Worm (Caenorhabditis elegans) whole organism, L4 larva: ENCODE measurements around the gene C04E12.5.

Experiments
- F37D6.2 ChIP-seq: sonication (generic microtip); optimal IDR thresholded peaks from 2 replicates; lab custom pipeline; 2016; ENCODE audit warnings: mild to moderate bottlenecking, missing genetic modification characterization, missing compliant biosample characterization
- Y5F2A.4 ChIP-seq: fragments of 200-800 bp; sonication (Bioruptor generic); optimal IDR thresholded peaks from 2 replicates; lab custom pipeline; 2018; ENCODE audit warnings: mild to moderate bottlenecking, missing genetic modification characterization, missing compliant biosample characterization
- ZK546.5 ChIP-seq, 2 experiments: sonication (generic microtip); optimal IDR thresholded peaks; 2 replicates each; lab custom pipeline; 2017; ENCODE audit warnings: missing biosample characterization in 2 of 2, missing genetic modification characterization in 2 of 2
- aha-1 ChIP-seq: fragments of 150-350 bp; peaks from one replicate; lab custom pipeline; 2014; ENCODE audit warnings: missing biosample characterization, missing genetic modification characterization
- aly-2 ChIP-seq: sonication (generic microtip); optimal IDR thresholded peaks from 2 replicates; lab custom pipeline; 2018; ENCODE audit warnings: missing biosample characterization, missing genetic modification characterization
- ceh-20 ChIP-seq: fragments of 200-800 bp; sonication (Bioruptor generic); IDR thresholded peaks from 2 replicates; pipeline ENCODE4 v1.3.6; 2022; ENCODE audit warnings: missing genetic modification reagents, missing genetic modification characterization, missing compliant biosample characterization
- ceh-32 ChIP-seq: sonication (generic microtip); optimal IDR thresholded peaks from 2 replicates; lab custom pipeline; 2016; ENCODE audit warnings: mild to moderate bottlenecking, missing genetic modification characterization, missing compliant biosample characterization; ENCODE audit not compliant: poor library complexity
- ces-1 ChIP-seq: fragments of 150-350 bp; sonication (generic microtip); optimal IDR thresholded peaks from 4 replicates; lab custom pipeline; 2014; ENCODE audit warnings: missing biosample characterization, missing genetic modification reagents, missing genetic modification characterization
- daf-16 ChIP-seq, 3 experiments: sonication (generic microtip); optimal IDR thresholded peaks; 2 replicates each; lab custom pipeline; 2016 to 2017; ENCODE audit warnings: missing genetic modification characterization in 3 of 3, missing genetic modification reagents in 3 of 3, mild to moderate bottlenecking in 2 of 3, missing compliant biosample characterization in 2 of 3, missing biosample characterization in 1 of 3, moderate library complexity in 1 of 3
- daf-19 ChIP-seq: fragments of 200-800 bp; sonication (Bioruptor generic); conservative IDR thresholded peaks from 2 replicates; pipeline ENCODE4 v1.3.6; 2022; ENCODE audit warnings: missing genetic modification characterization, missing compliant biosample characterization
- dmd-6 ChIP-seq: fragments of 200-800 bp; sonication (Bioruptor generic); IDR thresholded peaks from 2 replicates; pipeline ENCODE4 v1.3.6; 2022; ENCODE audit warnings: missing genetic modification reagents, missing genetic modification characterization, missing compliant biosample characterization
- egl-27 ChIP-seq: sonication (generic microtip); optimal IDR thresholded peaks from 3 replicates; lab custom pipeline; 2017; ENCODE audit warnings: missing biosample characterization, missing genetic modification reagents, missing genetic modification characterization
- egl-43 ChIP-seq: fragments of 200-800 bp; sonication (Bioruptor generic); IDR thresholded peaks from 2 replicates; pipeline ENCODE4 v1.3.6; 2022; ENCODE audit warnings: missing genetic modification reagents, missing genetic modification characterization, missing compliant biosample characterization
- fos-1 ChIP-seq: fragments of 150-350 bp; optimal IDR thresholded peaks from 2 replicates; lab custom pipeline; 2014; ENCODE audit warnings: missing biosample characterization, missing genetic modification characterization
- gei-8 ChIP-seq: fragments of 200-800 bp; sonication (Bioruptor generic); optimal IDR thresholded peaks from 2 replicates; lab custom pipeline; 2018; ENCODE audit warnings: mild to moderate bottlenecking, missing genetic modification characterization, missing compliant biosample characterization
- hif-1 ChIP-seq, 2 experiments: sonication (generic microtip); optimal IDR thresholded peaks; 2 replicates each; lab custom pipeline; 2016 to 2017; ENCODE audit warnings: missing compliant biosample characterization in 2 of 2, missing genetic modification characterization in 2 of 2, missing genetic modification reagents in 2 of 2, missing genotype in 2 of 2, mild to moderate bottlenecking in 1 of 2
- hlh-11 ChIP-seq: fragments of 200-800 bp; sonication (Bioruptor generic); optimal IDR thresholded peaks from 2 replicates; lab custom pipeline; 2018; ENCODE audit warnings: mild to moderate bottlenecking, missing genetic modification characterization, missing compliant biosample characterization
- hlh-30 ChIP-seq: sonication (generic microtip); optimal IDR thresholded peaks from 2 replicates; lab custom pipeline; 2017; ENCODE audit warnings: antibody characterized with exemption, mild to moderate bottlenecking, missing genetic modification characterization, missing compliant biosample characterization; ENCODE audit not compliant: insufficient read depth
- hmg-1.1 ChIP-seq: fragments of 200-800 bp; sonication (Bioruptor generic); IDR thresholded peaks from 2 replicates; pipeline ENCODE4 v1.3.6; 2022; ENCODE audit warnings: missing genetic modification reagents, missing genetic modification characterization, missing compliant biosample characterization
- jun-1 ChIP-seq: fragments of 150-350 bp; optimal IDR thresholded peaks from 2 replicates; lab custom pipeline; 2014; ENCODE audit warnings: missing biosample characterization, missing genetic modification reagents, missing genetic modification characterization
- lin-1 ChIP-seq: fragments of 200-800 bp; sonication (Bioruptor generic); IDR thresholded peaks from 2 replicates; pipeline ENCODE4 v1.3.6; 2022; ENCODE audit warnings: missing genetic modification reagents, missing genetic modification characterization, missing compliant biosample characterization
- mdt-29 ChIP-seq: fragments of 200-800 bp; sonication (Bioruptor generic); IDR thresholded peaks from 2 replicates; pipeline ENCODE4 v1.3.6; 2022; ENCODE audit warnings: missing genetic modification reagents, missing genetic modification characterization, missing compliant biosample characterization
- mep-1 ChIP-seq: fragments of 150-350 bp; sonication (generic microtip); optimal IDR thresholded peaks from 3 replicates; lab custom pipeline; 2014; ENCODE audit warnings: missing biosample characterization, missing genetic modification characterization
- mxl-2 ChIP-seq: fragments of 200-800 bp; sonication (Bioruptor generic); conservative IDR thresholded peaks from 2 replicates; pipeline ENCODE4 v1.3.6; 2022; ENCODE audit warnings: missing genetic modification reagents, missing genetic modification characterization, missing compliant biosample characterization
- nhr-10 ChIP-seq: fragments of 150-350 bp; optimal IDR thresholded peaks from 2 replicates; lab custom pipeline; 2014; ENCODE audit warnings: missing biosample characterization, missing genetic modification characterization
- nhr-11 ChIP-seq: fragments of 150-350 bp; optimal IDR thresholded peaks from 2 replicates; lab custom pipeline; 2014; ENCODE audit warnings: missing biosample characterization, missing genetic modification characterization
- nhr-28 ChIP-seq: fragments of 150-350 bp; optimal IDR thresholded peaks from 2 replicates; lab custom pipeline; 2014; ENCODE audit warnings: missing biosample characterization, missing genetic modification characterization
- nhr-41 ChIP-seq: fragments of 200-800 bp; sonication (Bioruptor generic); IDR thresholded peaks from 2 replicates; pipeline ENCODE4 v1.3.6; 2022; ENCODE audit warnings: missing genetic modification reagents, missing genetic modification characterization, missing compliant biosample characterization
- nhr-48 ChIP-seq: sonication (generic microtip); optimal IDR thresholded peaks from 2 replicates; lab custom pipeline; 2016; ENCODE audit warnings: mild to moderate bottlenecking, missing genetic modification characterization, missing compliant biosample characterization
- pqm-1 ChIP-seq: sonication (generic microtip); optimal IDR thresholded peaks from 2 replicates; lab custom pipeline; 2017; ENCODE audit warnings: missing biosample characterization, missing genetic modification characterization
- saeg-2 ChIP-seq: fragments of 200-800 bp; sonication (Bioruptor generic); IDR thresholded peaks from 2 replicates; pipeline ENCODE4 v1.3.6; 2022; ENCODE audit warnings: missing genetic modification reagents, missing genetic modification characterization, missing compliant biosample characterization
- snpc-1.2 ChIP-seq: fragments of 200-800 bp; sonication (Bioruptor generic); IDR thresholded peaks from 2 replicates; pipeline ENCODE4 v1.3.6; 2022; ENCODE audit warnings: missing genetic modification reagents, missing genetic modification characterization, missing compliant biosample characterization
- spr-1 ChIP-seq: sonication (generic microtip); optimal IDR thresholded peaks from 2 replicates; lab custom pipeline; 2016; ENCODE audit warnings: mild to moderate bottlenecking, missing genetic modification characterization, missing compliant biosample characterization
- spr-3 ChIP-seq: fragments of 200-800 bp; sonication (Bioruptor generic); optimal IDR thresholded peaks from 2 replicates; lab custom pipeline; 2018; ENCODE audit warnings: mild to moderate bottlenecking, missing genetic modification characterization, missing compliant biosample characterization
- tra-1 ChIP-seq: fragments of 200-800 bp; sonication (Bioruptor generic); IDR thresholded peaks from 2 replicates; pipeline ENCODE4 v1.3.6; 2022; ENCODE audit warnings: missing genetic modification reagents, missing genetic modification characterization, missing compliant biosample characterization
- unc-39 ChIP-seq: sonication (generic microtip); optimal IDR thresholded peaks from 2 replicates; lab custom pipeline; 2017; ENCODE audit warnings: missing biosample characterization, missing genetic modification characterization
- unc-62 ChIP-seq, 3 experiments: fragments of 150-350 bp in 1 of 3; sonication (generic microtip); optimal IDR thresholded peaks in 2 of 3; peaks in 1 of 3; 1 replicate in 1 of 3; 2 replicates in 2 of 3; lab custom pipeline; 2014 to 2017; ENCODE audit warnings: missing biosample characterization in 3 of 3, missing genetic modification characterization in 3 of 3, missing genetic modification reagents in 3 of 3, missing genotype in 1 of 3
- zfp-2 ChIP-seq: sonication (generic microtip); optimal IDR thresholded peaks from 2 replicates; lab custom pipeline; 2016; ENCODE audit warnings: mild to moderate bottlenecking, missing genetic modification characterization, missing compliant biosample characterization
- zip-11 ChIP-seq: fragments of 200-800 bp; sonication (Bioruptor generic); IDR thresholded peaks from 2 replicates; pipeline ENCODE4 v1.3.6; 2022; ENCODE audit warnings: missing genetic modification characterization, missing compliant biosample characterization
- ztf-7 ChIP-seq: fragments of 150-350 bp; optimal IDR thresholded peaks from 2 replicates; lab custom pipeline; 2014; ENCODE audit warnings: missing biosample characterization, missing genetic modification characterization

The C04E12.5 gene

ce11 chrV:3339009-3339408, 19.4 kb upstream of the C04E12.5 start, which contains the start of gene C17B7.4:
Gene C17B7.4 (plus strand): TSS chrV:3339309.
- TF ChIP-seq Y5F2A.4 (GFP tag; lab: Kevin White, UChicago), result no peak
- TF ChIP-seq ces-1, result no peak
- no peak for TF ChIP-seq nhr-41 (GFP tag; lab: Robert Waterston, UW)
- TF ChIP-seq ceh-20 (GFP tag; lab: Robert Waterston, UW), result no peak
- no peak for TF ChIP-seq daf-19 (GFP tag; lab: Robert Waterston, UW)
- TF ChIP-seq unc-39 (tag; lab: Kevin White, UChicago), result no peak
- TF ChIP-seq pqm-1 (tag; lab: Kevin White, UChicago), result no peak
- no peak for TF ChIP-seq ceh-32 (tag; lab: Kevin White, UChicago)
- no peak for TF ChIP-seq ZK546.5 (tag; optimal IDR thresholded peaks at IDR 0.05; lab: Kevin White, UChicago)

- TF ChIP-seq hif-1 (tag; optimal IDR thresholded peaks at IDR 0.05; lab: Kevin White, UChicago) (no peak), nhr-48 (no peak), jun-1 (tag; lab: Kevin White, UChicago) (no peak), egl-27 (no peak), pqm-1 (tag; lab: Kevin White, UChicago) (no peak)
These were observed 16.5 kb upstream of the C04E12.5 start, which contains the start of gene C17B7.10 for ce11 chrV:3341906-3342305. Gene C17B7.10 (minus strand): TSS chrV:3342006.

- TF ChIP-seq mep-1 (no peak), nhr-10 (no peak), zfp-2 (tag; lab: Kevin White, UChicago) (no peak), mdt-29 (GFP tag; lab: Robert Waterston, UW) (no peak), dmd-6 (no peak), egl-43 (GFP tag; lab: Robert Waterston, UW) (no peak), tra-1 (GFP tag; lab: Robert Waterston, UW) (no peak), spr-3 (GFP tag; lab: Kevin White, UChicago) (no peak), aly-2 (tag; lab: Kevin White, UChicago) (no peak), nhr-48 (no peak), hmg-1.1 (GFP tag; lab: Robert Waterston, UW) (no peak), zip-11 (no peak), ceh-32 (tag; lab: Kevin White, UChicago) (no peak)
- TF ChIP-seq, all 104 proteins: peak for 0
These were observed 15.9 kb upstream of the C04E12.5 start, which contains the start of gene C17B7.3 for ce11 chrV:3342504-3342903. Gene C17B7.3 (plus strand): TSS chrV:3342804.

DNA sequence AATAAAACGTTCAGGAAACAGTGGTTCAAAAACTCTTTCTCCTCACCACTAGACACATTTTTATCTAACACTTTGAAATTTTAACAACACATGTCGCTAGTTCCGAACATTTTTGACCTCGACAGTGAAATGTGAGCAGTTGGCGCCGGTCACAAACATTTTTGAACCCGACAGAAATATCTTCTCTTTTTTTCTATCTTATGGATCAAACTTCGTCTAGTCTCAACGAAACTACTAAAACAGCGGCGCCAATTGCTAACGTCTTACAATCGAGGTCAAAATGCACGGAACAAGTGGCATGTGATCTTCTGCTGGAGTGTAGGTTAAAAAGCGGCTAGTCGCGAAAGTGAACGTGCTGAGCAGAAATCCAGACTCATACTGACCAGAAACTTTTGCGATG, 14.4 kb upstream of the C04E12.5 start:
- TF ChIP-seq ZK546.5 (tag; optimal IDR thresholded peaks at IDR 0.05; lab: Kevin White, UChicago) (no peak), gei-8 (GFP tag; lab: Kevin White, UChicago) (no peak), dmd-6 (peak; percentile 22; the same call in 1 of the 2 replicates), aha-1 (peak; percentile 62), daf-16 (GFP tag; optimal IDR thresholded peaks at IDR 0.05; lab: Kevin White, UChicago) (peak in 1 of 2 experiments; percentile 30), daf-16 (tag; optimal IDR thresholded peaks at IDR 0.05; lab: Kevin White, UChicago) (no peak), saeg-2 (GFP tag; lab: Robert Waterston, UW) (no peak), nhr-28 (tag; lab: Kevin White, UChicago) (no peak), nhr-11 (tag; lab: Kevin White, UChicago) (peak; percentile 36), F37D6.2 (tag; lab: Kevin White, UChicago) (no peak), mxl-2 (no peak), hlh-11 (tag; lab: Kevin White, UChicago) (peak; percentile 67), lin-1 (no peak; the same call in 1 of the 2 replicates), unc-62 (GFP tag; optimal IDR thresholded peaks at IDR 0.05 in 1 of 2; lab: Kevin White, UChicago) (peak in 1 of 2 experiments; percentile 88), unc-62 (tag; optimal IDR thresholded peaks at IDR 0.05; lab: Kevin White, UChicago) (no peak), ceh-20 (GFP tag; lab: Robert Waterston, UW) (0 out of 2 replicates have a peak, but pooled peaks have one; percentile 75), hlh-30 (tag; lab: Kevin White, UChicago) (peak; percentile 17), snpc-1.2 (GFP tag; lab: Robert Waterston, UW) (no peak), hif-1 (tag; optimal IDR thresholded peaks at IDR 0.05; lab: Kevin White, UChicago) (peak in 1 of 2 experiments; percentile 59), mdt-29 (GFP tag; lab: Robert Waterston, UW) (no peak), ztf-7 (tag; lab: Kevin White, UChicago) (no peak), spr-1 (no peak), fos-1 (tag; lab: Kevin White, UChicago) (no peak)
